Worm (Caenorhabditis elegans) whole organism, L1 larva: ENCODE data around the gene mtpn-1.

ENCODE experiments used
- dpl-1 ChIP-seq, 3 experiments: fragments of 150-350 bp in 2 of 3; sonication (generic microtip) in 1 of 3; optimal IDR thresholded peaks; 2 replicates each; lab custom pipeline; 2014 to 2017; ENCODE audit warnings: missing biosample characterization in 3 of 3, missing genetic modification characterization in 3 of 3, missing genetic modification reagents in 3 of 3
- lir-3 ChIP-seq: sonication (generic microtip); optimal IDR thresholded peaks from 2 replicates; lab custom pipeline; 2016; ENCODE audit warnings: mild to moderate bottlenecking, missing genetic modification characterization, moderate library complexity, missing compliant biosample characterization; ENCODE audit not compliant: poor library complexity
- nhr-237 ChIP-seq: fragments of 150-350 bp; optimal IDR thresholded peaks from 2 replicates; lab custom pipeline; 2014; ENCODE audit warnings: missing biosample characterization, missing genetic modification characterization
- snpc-4 ChIP-seq: fragments of 150-350 bp; optimal IDR thresholded peaks from 2 replicates; lab custom pipeline; 2014; ENCODE audit warnings: missing biosample characterization, missing genetic modification characterization
- zag-1 ChIP-seq: fragments of 150-350 bp; optimal IDR thresholded peaks from 2 replicates; lab custom pipeline; 2014; ENCODE audit warnings: missing biosample characterization, missing genetic modification characterization

ce11 chrX:2452297-2452696, 45.0 kb downstream of the mtpn-1 start:
- TF ChIP-seq dpl-1 (GFP tag; optimal IDR thresholded peaks at IDR 0.05; lab: Kevin White, UChicago) = no peak
- no peak for TF ChIP-seq nhr-237
- no peak for TF ChIP-seq lir-3
- TF ChIP-seq zag-1 (tag; lab: Kevin White, UChicago) = no peak
- TF ChIP-seq snpc-4 (tag; lab: Kevin White, UChicago) = no peak
